Fruit fly (Drosophila melanogaster): ENCODE measurements around the gene Ptth.
A peak's percentile ranks its signal among the peaks of the same experiment; 100 is the strongest.

DNA sequence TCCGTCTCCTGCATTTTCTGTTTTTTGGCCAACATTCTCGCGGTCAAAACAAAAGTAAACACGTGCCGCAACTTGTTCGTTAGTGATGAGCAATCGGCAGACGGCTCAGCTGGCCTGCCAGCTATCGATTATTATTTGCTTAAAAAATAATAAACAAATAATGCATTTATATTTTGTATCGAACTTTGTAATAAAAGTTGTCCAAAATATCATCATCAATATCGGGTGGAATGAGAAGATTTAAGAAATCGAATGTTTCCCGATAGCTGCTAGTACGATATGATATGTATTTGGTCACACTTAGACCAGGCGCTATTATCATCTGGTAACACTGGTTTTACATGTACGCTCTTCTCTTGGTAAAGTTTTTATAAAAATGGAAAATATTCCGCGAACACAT lies 8.7 kb downstream of the Ptth start, which contains the start of the genes Nle and Sf3b1:
- TF ChIP-seq h (GFP tag; optimal IDR thresholded peaks at IDR 0.05) = no peak
- TF ChIP-seq Dfd (GFP tag; optimal IDR thresholded peaks at IDR 0.05) = no peak
- no peak for TF ChIP-seq brk (GFP tag; optimal IDR thresholded peaks at IDR 0.05)
- no peak for TF ChIP-seq pan (optimal IDR thresholded peaks at IDR 0.05)
- peak; percentile 35 for TF ChIP-seq OdsH (GFP tag; optimal IDR thresholded peaks at IDR 0.05)
- no peak for TF ChIP-seq Mio (GFP tag; optimal IDR thresholded peaks at IDR 0.05)
- TF ChIP-seq CG32264 (GFP tag; optimal IDR thresholded peaks at IDR 0.05) = no peak
- TF ChIP-seq br (GFP tag; optimal IDR thresholded peaks at IDR 0.05) = no peak
- TF ChIP-seq sv (GFP tag; optimal IDR thresholded peaks at IDR 0.05) = peak; percentile 39
- TF ChIP-seq Abd-B (GFP tag; optimal IDR thresholded peaks at IDR 0.05) = no peak
- no peak for TF ChIP-seq rgr (GFP tag; optimal IDR thresholded peaks at IDR 0.05)
